Fruit fly (Drosophila melanogaster) whole organism, embryonic: ENCODE data around the gene E2f2.
A peak's percentile ranks its signal among the peaks of the same experiment; 100 is the strongest.

ENCODE experiments used
- Atf6 ChIP-seq: fragments of 200-800 bp; sonication (Bioruptor generic); IDR thresholded peaks from 2 replicates; pipeline ENCODE4 v1.3.6; 2022; ENCODE audit warnings: missing biosample characterization, missing genetic modification characterization
- CG10209 ChIP-seq: fragments of 200-800 bp; sonication (Bioruptor generic); optimal IDR thresholded peaks from 3 replicates; lab custom pipeline; 2017; ENCODE audit warnings: missing biosample characterization, mild to moderate bottlenecking, missing genetic modification characterization, missing genetic modification reagents
- CG10431 ChIP-seq: fragments of 200-800 bp; sonication (Bioruptor generic); optimal IDR thresholded peaks from 3 replicates; lab custom pipeline; 2018; ENCODE audit warnings: missing biosample characterization, mild to moderate bottlenecking, missing genetic modification characterization
- CG10959 ChIP-seq: fragments of 200-800 bp; sonication (Bioruptor generic); IDR thresholded peaks from 2 replicates; pipeline ENCODE4 v1.3.6; 2022; ENCODE audit warnings: missing biosample characterization, missing genetic modification characterization
- CG10979 ChIP-seq: fragments of 200-800 bp; sonication (Bioruptor generic); optimal IDR thresholded peaks from 2 replicates; lab custom pipeline; 2018; ENCODE audit warnings: missing biosample characterization, mild to moderate bottlenecking, missing genetic modification characterization, moderate library complexity
- CG13894 ChIP-seq: fragments of 200-800 bp; sonication (Bioruptor generic); optimal IDR thresholded peaks from 3 replicates; lab custom pipeline; 2018; ENCODE audit warnings: missing biosample characterization, mild to moderate bottlenecking, missing genetic modification characterization, moderate library complexity
- CG15073 ChIP-seq: fragments of 200-800 bp; sonication (Bioruptor generic); optimal IDR thresholded peaks from 2 replicates; lab custom pipeline; 2016; ENCODE audit warnings: missing biosample characterization, missing genetic modification characterization
- CG15696 ChIP-seq: fragments of 200-800 bp; sonication (Bioruptor generic); optimal IDR thresholded peaks from 2 replicates; lab custom pipeline; 2019; ENCODE audit warnings: missing biosample characterization, mild to moderate bottlenecking, missing genetic modification characterization, moderate library complexity
- CG17359 ChIP-seq: fragments of 200-800 bp; sonication (Bioruptor generic); optimal IDR thresholded peaks from 3 replicates; lab custom pipeline; 2018; ENCODE audit warnings: missing biosample characterization, mild to moderate bottlenecking, missing genetic modification characterization, moderate library complexity
- CG18011 ChIP-seq: fragments of 200-800 bp; sonication (Bioruptor generic); optimal IDR thresholded peaks from 2 replicates; lab custom pipeline; 2017; ENCODE audit warnings: missing biosample characterization, missing genetic modification characterization, mild to moderate bottlenecking, moderate library complexity, missing genotype
- CG18262 ChIP-seq: fragments of 200-800 bp; optimal IDR thresholded peaks from 3 replicates; lab custom pipeline; 2019; ENCODE audit warnings: missing biosample characterization, mild to moderate bottlenecking, missing genetic modification characterization, moderate library complexity
- CG2129 ChIP-seq: fragments of 200-800 bp; sonication (Bioruptor generic); IDR thresholded peaks from 2 replicates; pipeline ENCODE4 v1.3.6; 2022; ENCODE audit warnings: missing biosample characterization, missing genetic modification characterization; ENCODE audit not compliant: partially characterized antibody
- CG4282 ChIP-seq: fragments of 200-800 bp; sonication (Bioruptor generic); optimal IDR thresholded peaks from 2 replicates; lab custom pipeline; 2016; ENCODE audit warnings: missing biosample characterization, missing genetic modification characterization
- CG6654 ChIP-seq: fragments of 200-800 bp; sonication (Bioruptor generic); optimal IDR thresholded peaks from 2 replicates; lab custom pipeline; 2017; ENCODE audit warnings: missing biosample characterization, mild to moderate bottlenecking, missing genetic modification characterization
- CG7271 ChIP-seq: fragments of 200-800 bp; sonication (Bioruptor generic); optimal IDR thresholded peaks from 2 replicates; lab custom pipeline; 2018; ENCODE audit warnings: missing biosample characterization, mild to moderate bottlenecking, missing genetic modification characterization, moderate library complexity
- CG7839 ChIP-seq: fragments of 200-800 bp; sonication (Bioruptor generic); optimal IDR thresholded peaks from 3 replicates; lab custom pipeline; 2018; ENCODE audit warnings: missing biosample characterization, mild to moderate bottlenecking, missing genetic modification characterization, moderate library complexity
- CG7928 ChIP-seq: fragments of 200-800 bp; sonication (Bioruptor generic); optimal IDR thresholded peaks from 2 replicates; lab custom pipeline; 2017; ENCODE audit warnings: missing biosample characterization, mild to moderate bottlenecking, missing genetic modification characterization
- CG8089 ChIP-seq: fragments of 200-800 bp; sonication (Bioruptor generic); optimal IDR thresholded peaks from 3 replicates; lab custom pipeline; 2016; ENCODE audit warnings: missing biosample characterization, missing genetic modification characterization
- CG8388 ChIP-seq: fragments of 200-800 bp; sonication (Bioruptor generic); optimal IDR thresholded peaks from 2 replicates; lab custom pipeline; 2019; ENCODE audit warnings: missing biosample characterization, mild to moderate bottlenecking, missing genetic modification characterization, moderate library complexity
- CG9215 ChIP-seq: fragments of 200-800 bp; sonication (Bioruptor generic); IDR thresholded peaks from 2 replicates; pipeline ENCODE4 v1.3.6; 2022; ENCODE audit warnings: missing biosample characterization, missing genetic modification characterization
- CG9727 ChIP-seq: fragments of 200-800 bp; sonication (Bioruptor generic); optimal IDR thresholded peaks from 3 replicates; lab custom pipeline; 2017; ENCODE audit warnings: missing biosample characterization, mild to moderate bottlenecking, missing genetic modification characterization
- D ChIP-seq, 2 experiments: fragments of 200-800 bp in 1 of 2; fragments of >200 bp in 1 of 2; sonication (Bioruptor generic) in 1 of 2; optimal IDR thresholded peaks; 2 replicates in 1 of 2; 3 replicates in 1 of 2; lab custom pipeline; 2017; ENCODE audit warnings: mild to moderate bottlenecking in 1 of 2, missing biosample characterization in 1 of 2, missing genetic modification characterization in 1 of 2, missing genetic modification reagents in 1 of 2
- HLHmδ ChIP-seq: fragments of 200-800 bp; sonication (Bioruptor generic); optimal IDR thresholded peaks from 2 replicates; lab custom pipeline; 2018; ENCODE audit warnings: missing biosample characterization, mild to moderate bottlenecking, missing genetic modification characterization, moderate library complexity
- Kr ChIP-seq: fragments of 200-800 bp; sonication (Bioruptor generic); optimal IDR thresholded peaks from 2 replicates; lab custom pipeline; 2017; ENCODE audit warnings: missing biosample characterization, mild to moderate bottlenecking, missing genetic modification characterization
- MESR4 ChIP-seq: fragments of 200-800 bp; sonication (Bioruptor generic); optimal IDR thresholded peaks from 2 replicates; lab custom pipeline; 2018; ENCODE audit warnings: missing biosample characterization, mild to moderate bottlenecking, missing genetic modification characterization, moderate library complexity
- Meics ChIP-seq: fragments of 200-800 bp; sonication (Bioruptor generic); optimal IDR thresholded peaks from 2 replicates; lab custom pipeline; 2017; ENCODE audit warnings: missing biosample characterization, mild to moderate bottlenecking, missing genetic modification characterization
- NK7.1 ChIP-seq: fragments of 200-800 bp; sonication (Bioruptor generic); optimal IDR thresholded peaks from 3 replicates; lab custom pipeline; 2016; ENCODE audit warnings: missing biosample characterization, missing genetic modification characterization
- Rfx ChIP-seq: fragments of 200-800 bp; sonication (Bioruptor generic); IDR thresholded peaks from 2 replicates; pipeline ENCODE4 v1.3.6; 2022; ENCODE audit warnings: missing biosample characterization, missing genetic modification characterization
- Sry-β ChIP-seq: fragments of 200-800 bp; sonication (Bioruptor generic); optimal IDR thresholded peaks from 2 replicates; lab custom pipeline; 2018; ENCODE audit warnings: missing biosample characterization, mild to moderate bottlenecking, missing genetic modification characterization, moderate library complexity
- YL-1 ChIP-seq: fragments of 200-800 bp; sonication (Bioruptor generic); optimal IDR thresholded peaks from 3 replicates; lab custom pipeline; 2017; ENCODE audit warnings: missing biosample characterization, mild to moderate bottlenecking, missing genetic modification characterization
- bab2 ChIP-seq: fragments of 200-800 bp; sonication (Bioruptor generic); optimal IDR thresholded peaks from 2 replicates; lab custom pipeline; 2016; ENCODE audit warnings: missing biosample characterization, missing genetic modification characterization
- bowl ChIP-seq: fragments of 200-800 bp; sonication (Bioruptor generic); IDR thresholded peaks from 2 replicates; pipeline ENCODE4 v1.3.6; 2022; ENCODE audit warnings: missing biosample characterization, missing genetic modification characterization
- bsh ChIP-seq, 2 experiments: fragments of 200-800 bp; sonication (Bioruptor generic); optimal IDR thresholded peaks; 2 replicates each; lab custom pipeline; 2017 to 2018; ENCODE audit warnings: mild to moderate bottlenecking in 2 of 2, missing biosample characterization in 2 of 2, missing genetic modification characterization in 2 of 2, moderate library complexity in 1 of 2
- cwo ChIP-seq: fragments of 200-800 bp; sonication (Bioruptor generic); optimal IDR thresholded peaks from 3 replicates; lab custom pipeline; 2017; ENCODE audit warnings: missing biosample characterization, missing genetic modification characterization, mild to moderate bottlenecking, moderate library complexity, missing genetic modification reagents
- dmrt11E ChIP-seq: fragments of 200-800 bp; sonication (Bioruptor generic); optimal IDR thresholded peaks from 3 replicates; lab custom pipeline; 2018; ENCODE audit warnings: missing biosample characterization, mild to moderate bottlenecking, missing genetic modification characterization, moderate library complexity
- fd3F ChIP-seq: fragments of 200-800 bp; sonication (Bioruptor generic); optimal IDR thresholded peaks from 2 replicates; lab custom pipeline; 2018; ENCODE audit warnings: missing biosample characterization, mild to moderate bottlenecking, missing genetic modification characterization, moderate library complexity
- gt ChIP-seq: fragments of 200-800 bp; sonication (Bioruptor generic); IDR thresholded peaks from 2 replicates; pipeline ENCODE4 v1.3.6; 2022; ENCODE audit warnings: missing biosample characterization, missing genetic modification characterization
- kah ChIP-seq: fragments of 200-800 bp; sonication (Bioruptor generic); optimal IDR thresholded peaks from 2 replicates; lab custom pipeline; 2018; ENCODE audit warnings: missing biosample characterization, mild to moderate bottlenecking, missing genetic modification characterization
- kni ChIP-seq: fragments of 200-800 bp; sonication (Bioruptor generic); optimal IDR thresholded peaks from 3 replicates; lab custom pipeline; 2017; ENCODE audit warnings: mild to moderate bottlenecking, missing biosample characterization, missing genetic modification reagents, missing genetic modification characterization
- knrl ChIP-seq: fragments of 200-800 bp; sonication (Bioruptor generic); IDR thresholded peaks from 3 replicates; pipeline ENCODE4 v1.3.6; 2022; ENCODE audit warnings: missing biosample characterization, missing genetic modification characterization; ENCODE audit not compliant: partially characterized antibody
- lbe ChIP-seq: fragments of 200-800 bp; sonication (Bioruptor generic); optimal IDR thresholded peaks from 2 replicates; lab custom pipeline; 2016; ENCODE audit warnings: missing biosample characterization, mild to moderate bottlenecking, missing genetic modification characterization
- maf-S ChIP-seq: fragments of 200-800 bp; sonication (Bioruptor generic); optimal IDR thresholded peaks from 2 replicates; lab custom pipeline; 2016; ENCODE audit warnings: missing biosample characterization, missing genetic modification characterization
- mirr ChIP-seq: fragments of 200-800 bp; sonication (Bioruptor generic); optimal IDR thresholded peaks from 3 replicates; lab custom pipeline; 2018; ENCODE audit warnings: missing biosample characterization, mild to moderate bottlenecking, missing genetic modification characterization
- p53 ChIP-seq: fragments of 200-800 bp; sonication (Bioruptor generic); optimal IDR thresholded peaks from 2 replicates; lab custom pipeline; 2016; ENCODE audit warnings: missing biosample characterization, missing genetic modification characterization
- pnt ChIP-seq: fragments of 200-800 bp; sonication (Bioruptor generic); optimal IDR thresholded peaks from 3 replicates; lab custom pipeline; 2016; ENCODE audit warnings: missing biosample characterization, missing genetic modification characterization
- repo ChIP-seq: fragments of 200-800 bp; sonication (Bioruptor generic); optimal IDR thresholded peaks from 2 replicates; lab custom pipeline; 2016; ENCODE audit warnings: missing biosample characterization, missing genetic modification characterization
- toy ChIP-seq: fragments of 200-800 bp; sonication (Bioruptor generic); IDR thresholded peaks from 2 replicates; pipeline ENCODE4 v1.3.6; 2022; ENCODE audit warnings: missing biosample characterization, missing genetic modification characterization
- tup ChIP-seq: fragments of 200-800 bp; sonication (Bioruptor generic); optimal IDR thresholded peaks from 2 replicates; lab custom pipeline; 2016; ENCODE audit warnings: missing biosample characterization, mild to moderate bottlenecking, missing genetic modification characterization, moderate library complexity
- zfh1 ChIP-seq: fragments of 200-800 bp; sonication (Bioruptor generic); IDR thresholded peaks from 3 replicates; pipeline ENCODE4 v1.3.6; 2022; ENCODE audit warnings: missing biosample characterization, missing genetic modification characterization

The E2f2 gene

dm6 chr2L:21158554-21158953 is 2.0 kb upstream of the E2f2 start, which contains the start of the genes Coq3 and Pld3 (continued):
- TF ChIP-seq CG8089 (peak; percentile 39), repo (GFP tag; lab: Kevin White, UChicago) (peak; percentile 49), CG7928 (GFP tag; lab: Kevin White, UChicago) (peak; percentile 41), CG10431 (GFP tag; lab: Kevin White, UChicago) (peak; percentile 6), CG15073 (GFP tag; lab: Kevin White, UChicago) (no peak), CG13894 (tag; lab: Kevin White, UChicago) (peak; percentile 82), toy (GFP tag; lab: Robert Waterston, UW) (no peak), CG9215 (GFP tag; lab: Robert Waterston, UW) (peak; percentile 72), kni (GFP tag; lab: Kevin White, UChicago) (no peak), YL-1 (GFP tag; lab: Kevin White, UChicago) (peak; percentile 47), p53 (GFP tag; lab: Kevin White, UChicago) (no peak), MESR4 (peak; percentile 16), Atf6 (GFP tag; lab: Robert Waterston, UW) (peak; percentile 64), cwo (GFP tag; lab: Kevin White, UChicago) (peak; percentile 80), bsh (GFP tag; optimal IDR thresholded peaks at IDR 0.05; lab: Kevin White, UChicago) (peak; percentile 81 to 87), CG18262 (tag; lab: Kevin White, UChicago) (peak; percentile 82), CG10209 (GFP tag; lab: Kevin White, UChicago) (peak; percentile 81), CG10959 (GFP tag; lab: Robert Waterston, UW) (peak; percentile 46), dmrt11E (tag; lab: Kevin White, UChicago) (peak; percentile 68), CG6654 (GFP tag; lab: Kevin White, UChicago) (peak; percentile 45), gt (GFP tag; lab: Robert Waterston, UW) (no peak), kah (GFP tag; lab: Kevin White, UChicago) (peak; percentile 40), HLHmδ (no peak), NK7.1 (peak; percentile 0), CG15696 (tag; lab: Kevin White, UChicago) (peak; percentile 77), fd3F (GFP tag; lab: Kevin White, UChicago) (peak; percentile 66), bowl (GFP tag; lab: Robert Waterston, UW) (no peak), CG4282 (no peak), Rfx (peak; percentile 89), knrl (GFP tag; lab: Robert Waterston, UW) (no peak), D (optimal IDR thresholded peaks at IDR 0.05; lab: Kevin White, UChicago) (no peak), D (GFP tag; optimal IDR thresholded peaks at IDR 0.05; lab: Kevin White, UChicago) (peak; percentile 69), bab2 (GFP tag; lab: Kevin White, UChicago) (peak; percentile 62), Kr (GFP tag; lab: Kevin White, UChicago) (no peak), zfh1 (peak; percentile 90), CG9727 (GFP tag; lab: Kevin White, UChicago) (peak; percentile 77), Sry-β (GFP tag; lab: Kevin White, UChicago) (no peak), CG10979 (peak; percentile 80), maf-S (peak; percentile 69), CG18011 (GFP tag; lab: Kevin White, UChicago) (peak; percentile 76), lbe (GFP tag; lab: Kevin White, UChicago) (peak; percentile 96), pnt (peak; percentile 50), CG7839 (peak; percentile 86), Meics (peak; percentile 86), CG17359 (tag; lab: Kevin White, UChicago) (peak; percentile 89), tup (GFP tag; lab: Kevin White, UChicago) (peak; percentile 50), CG8388 (GFP tag; lab: Kevin White, UChicago) (peak; percentile 75), CG2129 (no peak), mirr (peak; percentile 49), CG7271 (tag; lab: Kevin White, UChicago) (peak; percentile 60)
